Worm (Caenorhabditis elegans): ENCODE measurements around the gene T19H5.6.

DNA sequence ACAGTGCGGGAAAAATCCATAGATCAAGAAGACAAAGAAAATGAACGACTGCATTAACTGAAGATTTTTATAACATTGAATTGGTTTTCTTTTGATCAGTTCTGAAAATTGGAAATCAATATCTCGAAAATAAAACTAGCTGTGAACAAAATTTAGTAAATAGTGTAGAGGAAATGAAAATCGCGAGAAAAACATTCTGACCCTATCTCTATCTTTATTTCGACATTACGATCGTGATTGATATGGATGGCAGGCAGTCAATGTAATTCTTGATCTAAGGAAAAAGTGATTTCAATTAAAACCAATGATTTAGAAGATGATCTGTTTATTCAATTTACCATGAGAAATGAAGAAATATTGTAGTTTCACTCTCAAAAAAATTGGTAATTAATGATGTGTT lies 34.0 kb downstream of the T19H5.6 start, which contains the start of gene kin-16:
- TF ChIP-seq sem-4 (tag; optimal IDR thresholded peaks at IDR 0.05) (no peak), elt-1 (tag; optimal IDR thresholded peaks at IDR 0.05) (no peak), ztf-4 (tag; optimal IDR thresholded peaks at IDR 0.05) (no peak), sma-3 (GFP tag; optimal IDR thresholded peaks at IDR 0.05) (no peak), aly-2 (tag; optimal IDR thresholded peaks at IDR 0.05) (no peak), skn-1 (tag; optimal IDR thresholded peaks at IDR 0.05) (no peak), snpc-4 (tag; optimal IDR thresholded peaks at IDR 0.05) (no peak), ama-1 (optimal IDR thresholded peaks at IDR 0.05) (no peak)
